Worm (Caenorhabditis elegans) whole organism, young adult: ENCODE measurements around the gene srg-15.

Source experiments
- B0035.1 ChIP-seq: sonication (generic microtip); optimal IDR thresholded peaks from 2 replicates; lab custom pipeline; 2016; ENCODE audit warnings: missing genetic modification characterization, mild to moderate bottlenecking, missing compliant biosample characterization, missing genotype, missing genetic modification reagents
- B0336.3 ChIP-seq: fragments of 200-800 bp; sonication (Bioruptor generic); IDR thresholded peaks from 2 replicates; pipeline ENCODE4 v1.3.6; 2022; ENCODE audit warnings: missing genetic modification characterization, missing compliant biosample characterization
- F23B12.7 ChIP-seq: sonication (generic microtip); optimal IDR thresholded peaks from 2 replicates; lab custom pipeline; 2017; ENCODE audit warnings: missing genetic modification characterization, mild to moderate bottlenecking, missing compliant biosample characterization, antibody characterized with exemption, moderate library complexity; ENCODE audit not compliant: insufficient read depth
- F33H1.4 ChIP-seq: fragments of 200-800 bp; sonication (Bioruptor generic); IDR thresholded peaks from 2 replicates; pipeline ENCODE4 v1.3.6; 2022; ENCODE audit warnings: missing genetic modification reagents, missing genetic modification characterization, missing compliant biosample characterization
- F49E8.2 ChIP-seq: sonication (generic microtip); optimal IDR thresholded peaks from 3 replicates; lab custom pipeline; 2017; ENCODE audit warnings: missing genetic modification characterization, mild to moderate bottlenecking, missing compliant biosample characterization, antibody characterized with exemption, moderate library complexity; ENCODE audit not compliant: insufficient read depth
- F55B11.4 ChIP-seq: sonication (generic microtip); optimal IDR thresholded peaks from 2 replicates; lab custom pipeline; 2016; ENCODE audit warnings: missing compliant biosample characterization, missing genetic modification characterization, borderline replicate concordance; ENCODE audit not compliant: insufficient read depth
- F57A8.1 ChIP-seq: fragments of 200-800 bp; sonication (Bioruptor generic); optimal IDR thresholded peaks from 2 replicates; lab custom pipeline; 2018; ENCODE audit warnings: mild to moderate bottlenecking, missing genetic modification characterization, moderate library complexity, missing compliant biosample characterization
- F57C9.4 ChIP-seq: sonication (generic microtip); optimal IDR thresholded peaks from 2 replicates; lab custom pipeline; 2017; ENCODE audit warnings: mild to moderate bottlenecking, missing genetic modification characterization, missing compliant biosample characterization
- T07F8.4 ChIP-seq: sonication (generic microtip); optimal IDR thresholded peaks from 2 replicates; lab custom pipeline; 2016; ENCODE audit warnings: mild to moderate bottlenecking, missing genetic modification characterization, moderate library complexity, missing compliant biosample characterization
- Y56A3A.18 ChIP-seq: fragments of 200-800 bp; sonication (Bioruptor generic); IDR thresholded peaks from 2 replicates; pipeline ENCODE4 v1.3.6; 2022; ENCODE audit warnings: missing genetic modification reagents, missing genetic modification characterization, missing compliant biosample characterization
- atf-7 ChIP-seq: sonication (generic microtip); optimal IDR thresholded peaks from 2 replicates; lab custom pipeline; 2017; ENCODE audit warnings: mild to moderate bottlenecking, missing genetic modification characterization, missing compliant biosample characterization
- attf-5 ChIP-seq: fragments of 200-800 bp; sonication (Bioruptor generic); optimal IDR thresholded peaks from 2 replicates; lab custom pipeline; 2018; ENCODE audit warnings: mild to moderate bottlenecking, missing genetic modification characterization, missing compliant biosample characterization
- cebp-1 ChIP-seq, 2 experiments: fragments of 200-800 bp in 1 of 2; sonication (Bioruptor generic) in 1 of 2; sonication (generic microtip) in 1 of 2; IDR thresholded peaks in 1 of 2; optimal IDR thresholded peaks in 1 of 2; 2 replicates each; pipeline versions ENCODE4 v1.3.6 to Lab custom; 2017 to 2022; ENCODE audit warnings: missing compliant biosample characterization in 2 of 2, missing genetic modification characterization in 2 of 2, mild to moderate bottlenecking in 1 of 2, missing genetic modification reagents in 1 of 2, moderate library complexity in 1 of 2
- cebp-2 ChIP-seq: fragments of 200-800 bp; sonication (Bioruptor generic); IDR thresholded peaks from 2 replicates; pipeline ENCODE4 v1.3.6; 2022; ENCODE audit warnings: missing genetic modification characterization, missing compliant biosample characterization
- ceh-27 ChIP-seq: fragments of 200-800 bp; sonication (Bioruptor generic); optimal IDR thresholded peaks from 2 replicates; lab custom pipeline; 2018; ENCODE audit warnings: mild to moderate bottlenecking, missing genetic modification characterization, moderate library complexity, missing compliant biosample characterization
- dpl-1 ChIP-seq: fragments of 150-350 bp; optimal IDR thresholded peaks from 2 replicates; lab custom pipeline; 2014; ENCODE audit warnings: missing biosample characterization, missing genetic modification reagents, missing genetic modification characterization
- efl-1 ChIP-seq: fragments of 150-350 bp; optimal IDR thresholded peaks from 2 replicates; lab custom pipeline; 2014; ENCODE audit warnings: missing biosample characterization, missing genetic modification reagents, missing genetic modification characterization
- egl-18 ChIP-seq: fragments of 200-800 bp; sonication (Bioruptor generic); IDR thresholded peaks from 2 replicates; pipeline ENCODE4 v1.3.6; 2022; ENCODE audit warnings: missing genetic modification reagents, missing genetic modification characterization, missing compliant biosample characterization
- ets-4 ChIP-seq: fragments of 200-800 bp; sonication (Bioruptor generic); optimal IDR thresholded peaks from 2 replicates; lab custom pipeline; 2018; ENCODE audit warnings: mild to moderate bottlenecking, missing genetic modification characterization, missing compliant biosample characterization
- gei-17 ChIP-seq: fragments of 200-800 bp; sonication (Bioruptor generic); optimal IDR thresholded peaks from 2 replicates; lab custom pipeline; 2018; ENCODE audit warnings: mild to moderate bottlenecking, missing genetic modification characterization, missing compliant biosample characterization
- him-1 ChIP-seq: sonication (generic microtip); optimal IDR thresholded peaks from 2 replicates; lab custom pipeline; 2016; ENCODE audit warnings: missing genotype, missing genetic modification reagents, missing genetic modification characterization, missing compliant biosample characterization
- hlh-12 ChIP-seq: sonication (generic microtip); optimal IDR thresholded peaks from 2 replicates; lab custom pipeline; 2016; ENCODE audit warnings: missing genetic modification characterization, missing compliant biosample characterization
- hrde-1 ChIP-seq: sonication (generic microtip); optimal IDR thresholded peaks from 2 replicates; lab custom pipeline; 2016; ENCODE audit warnings: missing genetic modification characterization, mild to moderate bottlenecking, missing compliant biosample characterization, moderate library complexity, missing genotype, missing genetic modification reagents, borderline replicate concordance
- let-526 ChIP-seq: fragments of 200-800 bp; sonication (Bioruptor generic); IDR thresholded peaks from 2 replicates; pipeline ENCODE4 v1.3.6; 2022; ENCODE audit warnings: missing genetic modification reagents, missing genetic modification characterization, missing compliant biosample characterization
- let-607 ChIP-seq, 2 experiments: fragments of 200-800 bp in 1 of 2; sonication (Bioruptor generic) in 1 of 2; sonication (generic microtip) in 1 of 2; optimal IDR thresholded peaks; 2 replicates each; lab custom pipeline; 2016 to 2018; ENCODE audit warnings: mild to moderate bottlenecking in 2 of 2, missing compliant biosample characterization in 2 of 2, missing genetic modification characterization in 2 of 2, moderate library complexity in 2 of 2, missing genotype in 1 of 2
- lin-40 ChIP-seq: sonication (generic microtip); optimal IDR thresholded peaks from 2 replicates; lab custom pipeline; 2016; ENCODE audit warnings: missing genetic modification characterization, mild to moderate bottlenecking, missing compliant biosample characterization, missing genotype, missing genetic modification reagents
- lin-54 ChIP-seq: fragments of 200-800 bp; sonication (Bioruptor generic); optimal IDR thresholded peaks from 2 replicates; lab custom pipeline; 2018; ENCODE audit warnings: mild to moderate bottlenecking, missing genetic modification characterization, missing compliant biosample characterization
- lir-1 ChIP-seq: fragments of 200-800 bp; sonication (Bioruptor generic); conservative IDR thresholded peaks from 2 replicates; pipeline ENCODE4 v1.3.6; 2022; ENCODE audit warnings: missing genetic modification reagents, missing genetic modification characterization, missing compliant biosample characterization
- madf-10 ChIP-seq: sonication (generic microtip); optimal IDR thresholded peaks from 2 replicates; lab custom pipeline; 2016; ENCODE audit warnings: mild to moderate bottlenecking, missing genetic modification characterization, missing compliant biosample characterization
- madf-6 ChIP-seq: fragments of 200-800 bp; sonication (Bioruptor generic); IDR thresholded peaks from 2 replicates; pipeline ENCODE4 v1.3.6; 2022; ENCODE audit warnings: missing genetic modification reagents, missing genetic modification characterization, missing compliant biosample characterization
- mcd-1 ChIP-seq: fragments of 200-800 bp; sonication (Bioruptor generic); IDR thresholded peaks from 2 replicates; pipeline ENCODE4 v1.3.6; 2022; ENCODE audit warnings: missing genetic modification reagents, missing genetic modification characterization, missing compliant biosample characterization
- nhr-80 ChIP-seq: sonication (generic microtip); optimal IDR thresholded peaks from 2 replicates; lab custom pipeline; 2016; ENCODE audit warnings: missing genetic modification characterization, missing compliant biosample characterization
- nhr-90 ChIP-seq: sonication (generic microtip); optimal IDR thresholded peaks from 2 replicates; lab custom pipeline; 2016; ENCODE audit warnings: missing genotype, mild to moderate bottlenecking, missing genetic modification characterization, missing compliant biosample characterization
- pha-4 ChIP-seq: fragments of 150-350 bp; sonication (generic microtip); optimal IDR thresholded peaks from 2 replicates; lab custom pipeline; 2014; ENCODE audit warnings: missing biosample characterization, missing genetic modification reagents, missing genetic modification characterization
- rec-8 ChIP-seq, 2 experiments: sonication (generic microtip); optimal IDR thresholded peaks; 2 replicates each; lab custom pipeline; 2016; ENCODE audit warnings: mild to moderate bottlenecking in 2 of 2, missing genetic modification characterization in 2 of 2, missing genetic modification reagents in 2 of 2, missing genotype in 2 of 2, missing biosample characterization in 1 of 2, missing compliant biosample characterization in 1 of 2, moderate library complexity in 1 of 2
- rpc-1 ChIP-seq, 2 experiments: fragments of 150-350 bp in 1 of 2; sonication (generic microtip) in 1 of 2; optimal IDR thresholded peaks; 2 replicates each; lab custom pipeline; 2014 to 2018; ENCODE audit warnings: missing biosample characterization in 1 of 2, missing genetic modification characterization in 1 of 2, missing genetic modification reagents in 1 of 2, missing genotype in 1 of 2
- sptf-2 ChIP-seq: fragments of 200-800 bp; sonication (Bioruptor generic); optimal IDR thresholded peaks from 2 replicates; lab custom pipeline; 2018; ENCODE audit warnings: mild to moderate bottlenecking, missing genetic modification characterization, missing compliant biosample characterization
- tbp1 ChIP-seq: fragments of 200-800 bp; sonication (Bioruptor generic); optimal IDR thresholded peaks from 2 replicates; lab custom pipeline; 2018; ENCODE audit warnings: mild to moderate bottlenecking, missing genetic modification characterization, missing compliant biosample characterization
- tbx-9 ChIP-seq: sonication (generic microtip); optimal IDR thresholded peaks from 2 replicates; lab custom pipeline; 2016; ENCODE audit warnings: borderline replicate concordance, missing genetic modification characterization, inconsistent platforms, missing compliant biosample characterization
- unc-130 ChIP-seq: sonication (generic microtip); optimal IDR thresholded peaks from 2 replicates; lab custom pipeline; 2016; ENCODE audit warnings: missing genetic modification reagents, missing genetic modification characterization, missing compliant biosample characterization
- ztf-26 ChIP-seq: sonication (generic microtip); optimal IDR thresholded peaks from 2 replicates; lab custom pipeline; 2017; ENCODE audit warnings: missing genetic modification characterization, missing compliant biosample characterization
- ztf-3 ChIP-seq: fragments of 200-800 bp; sonication (Bioruptor generic); optimal IDR thresholded peaks from 2 replicates; lab custom pipeline; 2018; ENCODE audit warnings: mild to moderate bottlenecking, missing genetic modification characterization, missing compliant biosample characterization

Gene srg-15

ce11 chrII:8668871-8669270, 41.3 kb downstream of the srg-15 start:
- TF ChIP-seq him-1 (tag; lab: Kevin White, UChicago) (peak; percentile 91), B0336.3 (GFP tag; lab: Robert Waterston, UW) (peak; percentile 10; the same call in 1 of the 2 replicates), lin-54 (no peak)

- TF ChIP-seq lin-54, result no peak
- no peak for TF ChIP-seq egl-18 (GFP tag; lab: Robert Waterston, UW)
- no peak for TF ChIP-seq F33H1.4
- no peak for TF ChIP-seq nhr-80 (tag; lab: Kevin White, UChicago)
- TF ChIP-seq madf-10 (tag; lab: Kevin White, UChicago), result no peak
- no peak for TF ChIP-seq F57C9.4 (tag; lab: Kevin White, UChicago)
- no peak for TF ChIP-seq F49E8.2 (tag; lab: Kevin White, UChicago)
- TF ChIP-seq efl-1 (GFP tag; lab: Kevin White, UChicago), result no peak
- no peak for TF ChIP-seq hrde-1
- TF ChIP-seq dpl-1 (GFP tag; lab: Kevin White, UChicago), result no peak
- no peak for TF ChIP-seq let-607 (tag; optimal IDR thresholded peaks at IDR 0.05; lab: Kevin White, UChicago)
- no peak for TF ChIP-seq sptf-2
- no peak for TF ChIP-seq gei-17
- no peak for TF ChIP-seq pha-4 (tag; lab: Kevin White, UChicago)
- no peak for TF ChIP-seq cebp-2 (GFP tag; lab: Robert Waterston, UW)
- no peak for TF ChIP-seq madf-6 (GFP tag; lab: Robert Waterston, UW)
- TF ChIP-seq rpc-1 (optimal IDR thresholded peaks at IDR 0.05; lab: Kevin White, UChicago), result no peak
- no peak for TF ChIP-seq rpc-1 (tag; optimal IDR thresholded peaks at IDR 0.05; lab: Kevin White, UChicago)
- no peak for TF ChIP-seq ztf-26 (tag; lab: Kevin White, UChicago)
These were observed 45.7 kb downstream of the srg-15 start, which contains the start of gene etc-1 for ce11 chrII:8664533-8664932. etc-1 (plus strand) TSS chrII:8664833.

ce11 chrII:8661539-8661938, 48.7 kb downstream of the srg-15 start, which contains the start of the genes piga-1 and eif-2Bepsilon:
piga-1 (minus strand) TSS chrII:8661712.
eif-2Bepsilon (plus strand) TSS chrII:8661869.
- peak; percentile 63 for TF ChIP-seq mcd-1 (GFP tag; lab: Robert Waterston, UW)
- peak; percentile 44 for TF ChIP-seq F23B12.7 (tag; lab: Kevin White, UChicago)
- no peak for TF ChIP-seq nhr-80 (tag; lab: Kevin White, UChicago)
- TF ChIP-seq Y56A3A.18 (GFP tag; lab: Robert Waterston, UW), result no peak
- TF ChIP-seq lin-54, result no peak
- TF ChIP-seq ztf-3 (GFP tag; lab: Kevin White, UChicago), result no peak
- TF ChIP-seq tbx-9 (tag; lab: Kevin White, UChicago), result no peak
- TF ChIP-seq cebp-1 (GFP tag; IDR thresholded peaks at IDR 0.05; lab: Robert Waterston, UW), result peak; percentile 53; the same call in 1 of the 2 replicates
- TF ChIP-seq cebp-1 (tag; optimal IDR thresholded peaks at IDR 0.05; lab: Kevin White, UChicago), result peak; percentile 78
- TF ChIP-seq lir-1 (GFP tag; lab: Robert Waterston, UW), result no peak
- TF ChIP-seq B0035.1 (tag; lab: Kevin White, UChicago), result no peak
- TF ChIP-seq attf-5, result peak; percentile 48
- TF ChIP-seq F49E8.2 (tag; lab: Kevin White, UChicago), result no peak
- no peak for TF ChIP-seq hrde-1
- TF ChIP-seq tbp1 (GFP tag; lab: Kevin White, UChicago), result no peak
- TF ChIP-seq ceh-27, result no peak
- no peak for TF ChIP-seq nhr-90

ce11 chrII:8658835-8659234, 51.4 kb downstream of the srg-15 start, which contains the start of gene atg-10:
atg-10 (plus strand) TSS chrII:8659135.
- no peak for TF ChIP-seq nhr-90
- no peak for TF ChIP-seq lin-40 (tag; lab: Kevin White, UChicago)
- no peak for TF ChIP-seq F55B11.4 (tag; lab: Kevin White, UChicago)
- TF ChIP-seq rec-8 (tag; optimal IDR thresholded peaks at IDR 0.05; lab: Kevin White, UChicago), result no peak
- no peak for TF ChIP-seq nhr-80 (tag; lab: Kevin White, UChicago)
- no peak for TF ChIP-seq hrde-1
- no peak for TF ChIP-seq ets-4 (GFP tag; lab: Kevin White, UChicago)
- TF ChIP-seq T07F8.4 (tag; lab: Kevin White, UChicago), result no peak
- TF ChIP-seq unc-130, result no peak
- TF ChIP-seq F57A8.1 (GFP tag; lab: Kevin White, UChicago), result no peak
- TF ChIP-seq let-526 (GFP tag; lab: Robert Waterston, UW), result no peak
- TF ChIP-seq atf-7, result no peak
- no peak for TF ChIP-seq hlh-12
